Worm (Caenorhabditis elegans) whole organism, late embryonic: ENCODE measurements around the gene suca-1.

ENCODE experiments used
- C38D4.7 ChIP-seq: fragments of 200-800 bp; sonication (Bioruptor generic); optimal IDR thresholded peaks from 2 replicates; lab custom pipeline; 2018; ENCODE audit warnings: mild to moderate bottlenecking, missing genetic modification characterization, moderate library complexity, missing compliant biosample characterization
- F13H6.1 ChIP-seq: sonication (generic microtip); optimal IDR thresholded peaks from 2 replicates; lab custom pipeline; 2016; ENCODE audit warnings: missing genetic modification characterization, missing compliant biosample characterization
- K02D7.2 ChIP-seq: sonication (generic microtip); optimal IDR thresholded peaks from 2 replicates; lab custom pipeline; 2017; ENCODE audit warnings: mild to moderate bottlenecking, missing genetic modification characterization, missing compliant biosample characterization
- K09A11.1 ChIP-seq: sonication (generic microtip); optimal IDR thresholded peaks from 2 replicates; lab custom pipeline; 2017; ENCODE audit warnings: antibody characterized with exemption, mild to moderate bottlenecking, missing genetic modification characterization, missing compliant biosample characterization; ENCODE audit not compliant: insufficient read depth
- ahr-1 ChIP-seq: sonication (generic microtip); optimal IDR thresholded peaks from 2 replicates; lab custom pipeline; 2016; ENCODE audit warnings: missing genetic modification characterization, missing compliant biosample characterization
- ama-1 ChIP-seq: fragments of 150-350 bp; optimal IDR thresholded peaks from 2 replicates; lab custom pipeline; 2014
- ceh-18 ChIP-seq: sonication (generic microtip); optimal IDR thresholded peaks from 2 replicates; lab custom pipeline; 2016; ENCODE audit warnings: missing genetic modification characterization, missing compliant biosample characterization
- ceh-19 ChIP-seq: fragments of 200-800 bp; sonication (Bioruptor generic); optimal IDR thresholded peaks from 2 replicates; lab custom pipeline; 2018; ENCODE audit warnings: mild to moderate bottlenecking, missing genetic modification characterization, missing compliant biosample characterization
- ceh-2 ChIP-seq: sonication (generic microtip); optimal IDR thresholded peaks from 2 replicates; lab custom pipeline; 2016; ENCODE audit warnings: missing genotype, missing genetic modification characterization, missing compliant biosample characterization
- ceh-22 ChIP-seq: sonication (generic microtip); optimal IDR thresholded peaks from 2 replicates; lab custom pipeline; 2017; ENCODE audit warnings: missing biosample characterization, missing genetic modification characterization
- ceh-24 ChIP-seq: sonication (generic microtip); optimal IDR thresholded peaks from 2 replicates; lab custom pipeline; 2016; ENCODE audit warnings: mild to moderate bottlenecking, missing genetic modification characterization, missing compliant biosample characterization
- ceh-30 ChIP-seq: fragments of 150-350 bp; optimal IDR thresholded peaks from 2 replicates; lab custom pipeline; 2014; ENCODE audit warnings: missing biosample characterization, missing genetic modification characterization
- ceh-31 ChIP-seq: sonication (generic microtip); optimal IDR thresholded peaks from 2 replicates; lab custom pipeline; 2016; ENCODE audit warnings: missing genetic modification characterization, missing compliant biosample characterization
- ceh-48 ChIP-seq: sonication (generic microtip); optimal IDR thresholded peaks from 2 replicates; lab custom pipeline; 2016; ENCODE audit warnings: missing genetic modification characterization, inconsistent platforms, missing compliant biosample characterization
- ceh-6 ChIP-seq: fragments of 200-800 bp; sonication (Bioruptor generic); optimal IDR thresholded peaks from 2 replicates; lab custom pipeline; 2018; ENCODE audit warnings: mild to moderate bottlenecking, missing genetic modification characterization, missing compliant biosample characterization
- ceh-9 ChIP-seq: sonication (generic microtip); optimal IDR thresholded peaks from 2 replicates; lab custom pipeline; 2016; ENCODE audit warnings: mild to moderate bottlenecking, missing genetic modification characterization, inconsistent platforms, missing compliant biosample characterization
- che-1 ChIP-seq: sonication (generic microtip); optimal IDR thresholded peaks from 2 replicates; lab custom pipeline; 2016; ENCODE audit warnings: mild to moderate bottlenecking, missing genetic modification characterization, missing compliant biosample characterization
- dmd-4 ChIP-seq: sonication (generic microtip); optimal IDR thresholded peaks from 2 replicates; lab custom pipeline; 2016; ENCODE audit warnings: borderline replicate concordance, missing genetic modification characterization, missing compliant biosample characterization
- dve-1 ChIP-seq: sonication (generic microtip); optimal IDR thresholded peaks from 2 replicates; lab custom pipeline; 2017; ENCODE audit warnings: antibody characterized with exemption, mild to moderate bottlenecking, missing genetic modification characterization, missing compliant biosample characterization
- elt-4 ChIP-seq: sonication (generic microtip); optimal IDR thresholded peaks from 2 replicates; lab custom pipeline; 2016; ENCODE audit warnings: missing genetic modification characterization, missing compliant biosample characterization
- eyg-1 ChIP-seq: sonication (generic microtip); optimal IDR thresholded peaks from 2 replicates; lab custom pipeline; 2016; ENCODE audit warnings: missing genotype, missing genetic modification characterization, missing compliant biosample characterization
- fax-1 ChIP-seq: sonication (generic microtip); optimal IDR thresholded peaks from 2 replicates; lab custom pipeline; 2016; ENCODE audit warnings: missing genotype, missing genetic modification characterization, missing compliant biosample characterization
- fkh-6 ChIP-seq: sonication (generic microtip); optimal IDR thresholded peaks from 2 replicates; lab custom pipeline; 2016; ENCODE audit warnings: missing genetic modification characterization, missing compliant biosample characterization
- hlh-13 ChIP-seq: fragments of 200-800 bp; sonication (Bioruptor generic); optimal IDR thresholded peaks from 2 replicates; lab custom pipeline; 2018; ENCODE audit warnings: mild to moderate bottlenecking, missing genetic modification characterization, missing compliant biosample characterization
- hlh-15 ChIP-seq: sonication (generic microtip); optimal IDR thresholded peaks from 2 replicates; lab custom pipeline; 2016; ENCODE audit warnings: missing genetic modification characterization, missing compliant biosample characterization
- hlh-6 ChIP-seq: sonication (generic microtip); optimal IDR thresholded peaks from 2 replicates; lab custom pipeline; 2016; ENCODE audit warnings: missing genotype, missing genetic modification characterization, missing compliant biosample characterization
- madf-2 ChIP-seq: sonication (generic microtip); optimal IDR thresholded peaks from 2 replicates; lab custom pipeline; 2017; ENCODE audit warnings: missing genetic modification characterization, missing compliant biosample characterization
- mec-3 ChIP-seq: sonication (generic microtip); optimal IDR thresholded peaks from 2 replicates; lab custom pipeline; 2016; ENCODE audit warnings: borderline replicate concordance, missing genetic modification characterization, missing compliant biosample characterization
- nfya-1 ChIP-seq: sonication (generic microtip); optimal IDR thresholded peaks from 2 replicates; lab custom pipeline; 2017; ENCODE audit warnings: missing genetic modification characterization, mild to moderate bottlenecking, missing compliant biosample characterization, antibody characterized with exemption, moderate library complexity
- nhr-232 ChIP-seq: sonication (generic microtip); optimal IDR thresholded peaks from 2 replicates; lab custom pipeline; 2016; ENCODE audit warnings: missing genetic modification characterization, missing compliant biosample characterization
- npax-4 ChIP-seq: sonication (generic microtip); optimal IDR thresholded peaks from 2 replicates; lab custom pipeline; 2016; ENCODE audit warnings: missing genetic modification characterization, missing compliant biosample characterization
- odd-2 ChIP-seq: sonication (generic microtip); optimal IDR thresholded peaks from 2 replicates; lab custom pipeline; 2017; ENCODE audit warnings: antibody characterized with exemption, mild to moderate bottlenecking, missing genetic modification characterization, missing compliant biosample characterization
- pag-3 ChIP-seq: sonication (generic microtip); optimal IDR thresholded peaks from 2 replicates; lab custom pipeline; 2016; ENCODE audit warnings: missing compliant biosample characterization, missing genetic modification characterization, borderline replicate concordance
- pat-9 ChIP-seq: fragments of 200-800 bp; sonication (Bioruptor generic); optimal IDR thresholded peaks from 2 replicates; lab custom pipeline; 2018; ENCODE audit warnings: mild to moderate bottlenecking, missing genetic modification characterization, moderate library complexity, missing compliant biosample characterization
- pha-2 ChIP-seq: sonication (generic microtip); optimal IDR thresholded peaks from 2 replicates; lab custom pipeline; 2017; ENCODE audit warnings: mild to moderate bottlenecking, missing genetic modification characterization, missing compliant biosample characterization
- pqm-1 ChIP-seq: sonication (generic microtip); optimal IDR thresholded peaks from 2 replicates; lab custom pipeline; 2016; ENCODE audit warnings: missing genetic modification characterization, missing compliant biosample characterization
- syd-9 ChIP-seq: sonication (generic microtip); optimal IDR thresholded peaks from 2 replicates; lab custom pipeline; 2016; ENCODE audit warnings: mild to moderate bottlenecking, missing genetic modification characterization, moderate library complexity, missing compliant biosample characterization
- tbx-2 ChIP-seq: sonication (generic microtip); optimal IDR thresholded peaks from 2 replicates; lab custom pipeline; 2016; ENCODE audit warnings: missing genetic modification characterization, missing compliant biosample characterization
- unc-55 ChIP-seq: sonication (generic microtip); optimal IDR thresholded peaks from 2 replicates; lab custom pipeline; 2017; ENCODE audit warnings: missing biosample characterization, missing genetic modification reagents, missing genetic modification characterization
- zip-5 ChIP-seq: sonication (generic microtip); optimal IDR thresholded peaks from 2 replicates; lab custom pipeline; 2016; ENCODE audit warnings: missing genetic modification characterization, missing compliant biosample characterization

Gene suca-1

DNA sequence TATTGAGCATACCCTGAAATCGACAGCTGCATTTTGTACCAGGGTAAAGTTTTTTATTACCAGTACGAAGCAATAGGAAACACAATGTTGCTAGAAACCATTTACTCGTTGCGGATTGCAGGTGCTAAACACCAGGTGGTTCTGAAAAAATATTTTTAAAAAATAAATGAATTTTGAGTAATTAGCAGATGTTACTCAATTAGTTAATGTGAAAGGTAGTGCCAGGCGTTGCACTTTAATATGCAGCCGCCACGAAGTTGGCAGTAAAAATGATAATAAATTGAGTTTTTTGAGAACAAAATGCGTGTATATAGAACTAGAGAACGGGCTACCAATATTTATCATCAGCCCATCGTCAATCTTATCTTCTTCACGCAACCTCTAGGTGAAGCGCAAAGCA is 19.7 kb upstream of the suca-1 start, which contains the start of gene nstp-9:
Gene nstp-9, minus strand, starts transcription at position 101 of the 400 bp plus-strand sequence.
- TF ChIP-seq tbx-2 (tag; lab: Kevin White, UChicago) (no peak), fax-1 (tag; lab: Kevin White, UChicago) (no peak), ceh-2 (tag; lab: Kevin White, UChicago) (no peak), elt-4 (no peak), unc-55 (GFP tag; lab: Kevin White, UChicago) (no peak), K09A11.1 (tag; lab: Kevin White, UChicago) (no peak)

DNA sequence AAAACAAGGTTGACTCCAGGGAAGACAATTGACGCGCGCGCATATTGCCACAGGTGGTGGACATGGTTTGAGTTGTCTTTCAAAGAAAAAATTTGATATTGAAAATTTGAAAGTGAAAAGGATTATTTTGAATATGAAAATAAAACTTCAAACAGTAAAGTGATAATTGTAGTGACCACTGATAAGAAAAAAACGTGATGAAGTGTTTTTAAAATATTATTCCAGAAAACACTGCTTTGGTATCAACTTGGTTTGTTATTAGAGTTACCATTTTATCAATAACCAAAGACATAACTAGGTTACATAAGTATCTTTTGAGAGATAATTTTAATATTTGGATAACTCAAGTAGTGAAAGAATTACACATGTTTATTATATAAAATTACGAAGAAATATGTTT is 16.3 kb upstream of the suca-1 start:
- TF ChIP-seq F13H6.1 (tag; lab: Kevin White, UChicago) (no peak), ceh-31 (no peak), pat-9 (tag; lab: Kevin White, UChicago) (no peak)

DNA sequence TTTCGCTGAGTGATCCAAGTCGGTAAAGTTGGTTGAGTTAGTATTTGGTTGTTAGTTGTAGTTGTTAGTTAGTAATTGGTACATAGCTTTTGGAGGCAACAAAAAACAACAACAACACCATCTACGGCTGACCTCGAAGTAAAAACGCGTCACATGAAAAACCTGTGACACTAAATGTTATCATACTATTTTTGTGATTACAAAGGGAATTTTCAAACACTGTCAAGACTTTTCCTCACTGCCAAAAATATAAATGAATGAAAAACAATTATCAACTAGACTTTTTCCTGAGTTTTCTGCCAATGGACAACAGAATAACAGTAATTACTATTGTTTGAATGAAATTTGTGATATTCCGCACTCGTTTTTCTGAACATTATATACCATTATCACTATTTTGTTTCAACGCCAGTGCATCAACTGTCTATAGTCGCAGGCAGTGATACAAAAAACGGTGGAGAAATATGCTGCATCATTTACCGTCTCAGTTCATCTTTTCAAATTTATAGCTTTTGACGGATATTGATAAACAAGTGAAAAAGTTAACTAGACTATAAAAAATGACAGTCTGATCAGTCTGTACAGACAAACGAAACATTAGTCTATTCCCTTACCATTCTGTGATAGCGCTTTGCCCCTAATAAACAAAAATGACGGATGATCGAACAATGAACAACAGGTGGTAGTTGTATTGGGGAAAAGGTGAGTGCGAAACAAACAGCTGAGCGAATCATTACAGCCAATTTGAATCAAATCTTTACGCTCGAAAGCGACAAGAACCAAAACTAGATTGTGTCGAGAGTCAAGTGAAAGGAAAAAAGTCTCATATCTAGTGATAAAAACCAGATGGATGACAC is 14.7 kb upstream of the suca-1 start:
- TF ChIP-seq eyg-1 (tag; lab: Kevin White, UChicago) (no peak), ceh-6 (GFP tag; lab: Kevin White, UChicago) (no peak), odd-2 (tag; lab: Kevin White, UChicago) (no peak), dve-1 (tag; lab: Kevin White, UChicago) (no peak), hlh-6 (tag; lab: Kevin White, UChicago) (no peak), ahr-1 (tag; lab: Kevin White, UChicago) (no peak), syd-9 (no peak), pha-2 (tag; lab: Kevin White, UChicago) (no peak), pat-9 (tag; lab: Kevin White, UChicago) (no peak), F13H6.1 (tag; lab: Kevin White, UChicago) (no peak), C38D4.7 (GFP tag; lab: Kevin White, UChicago) (no peak), fkh-6 (tag; lab: Kevin White, UChicago) (no peak), ceh-48 (tag; lab: Kevin White, UChicago) (no peak), ceh-24 (tag; lab: Kevin White, UChicago) (no peak), dmd-4 (tag; lab: Kevin White, UChicago) (no peak), K09A11.1 (tag; lab: Kevin White, UChicago) (no peak), ceh-19 (GFP tag; lab: Kevin White, UChicago) (no peak), madf-2 (tag; lab: Kevin White, UChicago) (no peak), mec-3 (tag; lab: Kevin White, UChicago) (no peak)

DNA sequence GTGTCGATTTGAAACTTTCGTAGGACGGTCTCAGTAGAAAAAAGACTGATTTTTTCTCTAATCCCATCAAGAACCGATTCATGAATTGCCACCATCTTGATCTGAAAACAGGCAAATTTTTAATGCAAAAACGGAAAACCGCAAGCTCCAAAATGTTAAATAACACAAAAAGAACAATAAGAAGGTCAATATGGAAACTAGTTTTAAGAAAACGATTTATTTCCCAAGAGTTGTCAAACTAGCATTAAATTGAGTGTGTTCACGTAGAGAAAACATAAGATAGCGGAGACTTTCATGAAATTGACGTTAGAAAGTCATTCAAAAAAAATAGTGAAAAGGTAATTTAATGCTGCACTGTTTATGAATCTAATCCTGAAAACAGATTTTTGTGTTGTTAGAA is 14.1 kb upstream of the suca-1 start, which contains the start of gene F47B10.9:
Gene F47B10.9, minus strand, starts transcription at position 101 of the 400 bp plus-strand sequence.
- no peak for TF ChIP-seq pqm-1 (tag; lab: Kevin White, UChicago)
- no peak for TF ChIP-seq hlh-15 (tag; lab: Kevin White, UChicago)
- TF ChIP-seq nhr-232 (tag; lab: Kevin White, UChicago), result no peak
- TF ChIP-seq ceh-18 (tag; lab: Kevin White, UChicago), result no peak
- no peak for TF ChIP-seq fax-1 (tag; lab: Kevin White, UChicago)
- no peak for TF ChIP-seq K02D7.2
- TF ChIP-seq elt-4, result no peak
- no peak for TF ChIP-seq zip-5 (tag; lab: Kevin White, UChicago)
- no peak for TF ChIP-seq ama-1 (lab: Kevin White, UChicago)
- no peak for TF ChIP-seq pag-3 (tag; lab: Kevin White, UChicago)
- TF ChIP-seq nfya-1 (tag; lab: Kevin White, UChicago), result no peak
- TF ChIP-seq ceh-9 (tag; lab: Kevin White, UChicago), result no peak
- TF ChIP-seq pha-2 (tag; lab: Kevin White, UChicago), result no peak
- TF ChIP-seq unc-55 (GFP tag; lab: Kevin White, UChicago), result no peak
- no peak for TF ChIP-seq che-1 (tag; lab: Kevin White, UChicago)
- TF ChIP-seq ceh-30 (tag; lab: Kevin White, UChicago), result no peak
- no peak for TF ChIP-seq ceh-22 (tag; lab: Kevin White, UChicago)
- TF ChIP-seq dve-1 (tag; lab: Kevin White, UChicago), result no peak
- TF ChIP-seq npax-4 (tag; lab: Kevin White, UChicago), result no peak
- no peak for TF ChIP-seq hlh-13 (GFP tag; lab: Kevin White, UChicago)
